Worm (Caenorhabditis elegans) whole organism, L4 larva: ENCODE data around the gene suox-1.

Experiments
- F37D6.2 ChIP-seq: sonication (generic microtip); optimal IDR thresholded peaks from 2 replicates; lab custom pipeline; 2016; ENCODE audit warnings: mild to moderate bottlenecking, missing genetic modification characterization, missing compliant biosample characterization
- ces-1 ChIP-seq: fragments of 150-350 bp; sonication (generic microtip); optimal IDR thresholded peaks from 4 replicates; lab custom pipeline; 2014; ENCODE audit warnings: missing biosample characterization, missing genetic modification reagents, missing genetic modification characterization
- daf-12 ChIP-seq: fragments of 150-350 bp; optimal IDR thresholded peaks from 2 replicates; lab custom pipeline; 2014; ENCODE audit warnings: missing biosample characterization, missing genetic modification reagents, missing genetic modification characterization
- fos-1 ChIP-seq: fragments of 150-350 bp; optimal IDR thresholded peaks from 2 replicates; lab custom pipeline; 2014; ENCODE audit warnings: missing biosample characterization, missing genetic modification characterization
- nhr-25 ChIP-seq: sonication (generic microtip); optimal IDR thresholded peaks from 2 replicates; lab custom pipeline; 2017; ENCODE audit warnings: missing genetic modification characterization, mild to moderate bottlenecking, missing compliant biosample characterization, antibody characterized with exemption, moderate library complexity, borderline replicate concordance; ENCODE audit not compliant: insufficient read depth
- nhr-28 ChIP-seq: fragments of 150-350 bp; optimal IDR thresholded peaks from 2 replicates; lab custom pipeline; 2014; ENCODE audit warnings: missing biosample characterization, missing genetic modification characterization
- nhr-42 ChIP-seq: fragments of 200-800 bp; sonication (Bioruptor generic); IDR thresholded peaks from 2 replicates; pipeline ENCODE4 v1.3.6; 2022; ENCODE audit warnings: missing genetic modification characterization, missing compliant biosample characterization
- nhr-76 ChIP-seq: fragments of 150-350 bp; optimal IDR thresholded peaks from 2 replicates; lab custom pipeline; 2014; ENCODE audit warnings: missing biosample characterization, missing genetic modification characterization

DNA sequence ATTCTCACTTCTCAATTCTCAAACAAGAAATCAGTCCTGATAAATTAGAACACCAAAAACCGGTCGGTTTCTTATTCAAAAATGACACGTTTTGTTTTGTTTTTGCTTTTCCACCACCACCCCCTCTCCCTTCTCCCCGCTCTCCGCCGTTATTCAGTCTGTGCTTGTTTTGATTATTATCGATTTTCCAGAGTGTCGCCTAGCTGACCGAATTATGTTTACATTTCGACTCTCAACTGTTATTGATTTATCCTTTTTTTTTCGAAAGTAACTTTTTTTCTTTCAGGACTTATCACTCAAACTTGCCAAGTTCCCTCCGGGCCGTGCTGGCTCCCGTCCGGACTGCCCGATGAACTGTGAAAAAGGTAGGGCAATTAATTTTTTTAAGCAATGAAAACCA lies 4.0 kb upstream of the suox-1 start, which contains the start of gene gob-1:
- TF ChIP-seq nhr-76 (tag; lab: Kevin White, UChicago) (no peak), ces-1 (GFP tag; lab: Kevin White, UChicago) (no peak), nhr-25 (tag; lab: Kevin White, UChicago) (no peak), daf-12 (tag; lab: Kevin White, UChicago) (no peak), fos-1 (tag; lab: Kevin White, UChicago) (no peak), nhr-42 (no peak), F37D6.2 (no peak), nhr-28 (no peak)
